Fruit fly (Drosophila melanogaster): Measurements from ENCODE around the gene CG4942.

CG4942 gene

dm6 chr3L:9042200-9042988, 30.5 kb upstream of the CG4942 start:
- TF ChIP-seq CG9948 (tag; optimal IDR thresholded peaks at IDR 0.05) (no peak), CG8159 (tag; optimal IDR thresholded peaks at IDR 0.05) (no peak), Ets98B (GFP tag; IDR thresholded peaks at IDR 0.05) (no peak), rn (GFP tag; IDR thresholded peaks at IDR 0.05) (no peak), CG8301 (tag; optimal IDR thresholded peaks at IDR 0.05) (no peak), CG17806 (tag; optimal IDR thresholded peaks at IDR 0.05) (no peak), CG14655 (GFP tag; optimal IDR thresholded peaks at IDR 0.05) (no peak)

- TF ChIP-seq CG13204 (GFP tag; optimal IDR thresholded peaks at IDR 0.05) (no peak), CG10348 (GFP tag; IDR thresholded peaks at IDR 0.05) (no peak), CG32121 (GFP tag; IDR thresholded peaks at IDR 0.05) (no peak), rn (GFP tag; IDR thresholded peaks at IDR 0.05) (no peak), D1 (tag; optimal IDR thresholded peaks at IDR 0.05) (no peak)
These were observed 29.3 kb upstream of the CG4942 start for dm6 chr3L:9043648-9044047.

dm6 chr3L:9044896-9045295, 28.0 kb upstream of the CG4942 start:
- TF ChIP-seq Ets98B (GFP tag; IDR thresholded peaks at IDR 0.05) (no peak), CG32121 (GFP tag; IDR thresholded peaks at IDR 0.05) (no peak), EcR (GFP tag; optimal IDR thresholded peaks at IDR 0.05) (no peak), CG9948 (tag; optimal IDR thresholded peaks at IDR 0.05) (no peak), CG15710 (tag; optimal IDR thresholded peaks at IDR 0.05) (no peak), CG8301 (tag; optimal IDR thresholded peaks at IDR 0.05) (no peak), Pif1B (GFP tag; optimal IDR thresholded peaks at IDR 0.05) (no peak), CG17806 (tag; optimal IDR thresholded peaks at IDR 0.05) (no peak), CG34367 (tag; optimal IDR thresholded peaks at IDR 0.05) (no peak), CG10348 (GFP tag; IDR thresholded peaks at IDR 0.05) (no peak), D1 (tag; optimal IDR thresholded peaks at IDR 0.05) (no peak), rn (GFP tag; IDR thresholded peaks at IDR 0.05) (no peak), Pif1A (GFP tag; optimal IDR thresholded peaks at IDR 0.05) (no peak), CG14655 (GFP tag; optimal IDR thresholded peaks at IDR 0.05) (no peak), fd96Ca (GFP tag; IDR thresholded peaks at IDR 0.05) (no peak), Snoo (tag; optimal IDR thresholded peaks at IDR 0.05) (no peak), CG12605 (GFP tag; IDR thresholded peaks at IDR 0.05) (no peak), CG8159 (tag; optimal IDR thresholded peaks at IDR 0.05) (no peak)

dm6 chr3L:9045318-9045717, 27.6 kb upstream of the CG4942 start:
- TF ChIP-seq CG32121 (GFP tag; IDR thresholded peaks at IDR 0.05) (peak; percentile 77), Snoo (tag; optimal IDR thresholded peaks at IDR 0.05) (peak; percentile 79), CG4496 (GFP tag; IDR thresholded peaks at IDR 0.05) (peak; percentile 80), Pif1A (GFP tag; optimal IDR thresholded peaks at IDR 0.05) (peak; percentile 79), Pif1B (GFP tag; optimal IDR thresholded peaks at IDR 0.05) (peak; percentile 76), EcR (GFP tag; optimal IDR thresholded peaks at IDR 0.05) (no peak), CG10348 (GFP tag; IDR thresholded peaks at IDR 0.05) (no peak), CG13204 (GFP tag; optimal IDR thresholded peaks at IDR 0.05) (no peak), CG8159 (tag; optimal IDR thresholded peaks at IDR 0.05) (peak; percentile 68), CG17806 (tag; optimal IDR thresholded peaks at IDR 0.05) (peak; percentile 71), CG9948 (tag; optimal IDR thresholded peaks at IDR 0.05) (peak; percentile 68), CG12605 (GFP tag; IDR thresholded peaks at IDR 0.05) (no peak; the same call in 1 of the 2 replicates), rn (GFP tag; IDR thresholded peaks at IDR 0.05) (peak; percentile 73), Ets98B (GFP tag; IDR thresholded peaks at IDR 0.05) (peak; percentile 82), CG14655 (GFP tag; optimal IDR thresholded peaks at IDR 0.05) (no peak), D1 (tag; optimal IDR thresholded peaks at IDR 0.05) (no peak), CG34367 (tag; optimal IDR thresholded peaks at IDR 0.05) (peak; percentile 34), CG15710 (tag; optimal IDR thresholded peaks at IDR 0.05) (peak; percentile 57), fd96Ca (GFP tag; IDR thresholded peaks at IDR 0.05) (peak; percentile 80; the same call in 2 of the 3 replicates), gl (tag; optimal IDR thresholded peaks at IDR 0.05) (peak; percentile 41), CG8301 (tag; optimal IDR thresholded peaks at IDR 0.05) (peak; percentile 73)

- TF ChIP-seq CG9948 (tag; optimal IDR thresholded peaks at IDR 0.05) (no peak), rn (GFP tag; IDR thresholded peaks at IDR 0.05) (no peak), CG13204 (GFP tag; optimal IDR thresholded peaks at IDR 0.05) (no peak), CG14655 (GFP tag; optimal IDR thresholded peaks at IDR 0.05) (no peak), EcR (GFP tag; optimal IDR thresholded peaks at IDR 0.05) (no peak), CG8159 (tag; optimal IDR thresholded peaks at IDR 0.05) (no peak), CG15710 (tag; optimal IDR thresholded peaks at IDR 0.05) (no peak), Pif1B (GFP tag; optimal IDR thresholded peaks at IDR 0.05) (no peak), Pif1A (GFP tag; optimal IDR thresholded peaks at IDR 0.05) (no peak), CG8301 (tag; optimal IDR thresholded peaks at IDR 0.05) (no peak), fd96Ca (GFP tag; IDR thresholded peaks at IDR 0.05) (no peak), CG32121 (GFP tag; IDR thresholded peaks at IDR 0.05) (no peak), CG10348 (GFP tag; IDR thresholded peaks at IDR 0.05) (no peak), CG17806 (tag; optimal IDR thresholded peaks at IDR 0.05) (no peak), CG34367 (tag; optimal IDR thresholded peaks at IDR 0.05) (no peak), CG4496 (GFP tag; IDR thresholded peaks at IDR 0.05) (no peak)
These were observed 26.6 kb upstream of the CG4942 start for dm6 chr3L:9046274-9046673.

dm6 chr3L:9047062-9047461, 25.8 kb upstream of the CG4942 start, which contains the start of gene Argk2:
Argk2 (plus strand) TSS chr3L:9047439.
- TF ChIP-seq EcR (GFP tag; optimal IDR thresholded peaks at IDR 0.05) (no peak), CG4496 (GFP tag; IDR thresholded peaks at IDR 0.05) (peak; percentile 55; the same call in 2 of the 3 replicates)
